Worm (Caenorhabditis elegans) whole organism, L1 larva: ENCODE results near the gene clu-1.

ENCODE experiments used
- blmp-1 ChIP-seq: fragments of 150-350 bp; optimal IDR thresholded peaks from 2 replicates; lab custom pipeline; 2014; ENCODE audit warnings: missing biosample characterization, missing genetic modification characterization
- dpl-1 ChIP-seq, 3 experiments: fragments of 150-350 bp in 2 of 3; sonication (generic microtip) in 1 of 3; optimal IDR thresholded peaks; 2 replicates each; lab custom pipeline; 2014 to 2017; ENCODE audit warnings: missing biosample characterization in 3 of 3, missing genetic modification characterization in 3 of 3, missing genetic modification reagents in 3 of 3
- efl-1 ChIP-seq, 4 experiments: fragments of 150-350 bp; optimal IDR thresholded peaks in 3 of 4; peaks in 1 of 4; 1 replicate in 1 of 4; 2 replicates in 3 of 4; lab custom pipeline; 2014; ENCODE audit warnings: missing biosample characterization in 2 of 4, missing genetic modification characterization in 2 of 4, missing genetic modification reagents in 2 of 4
- lir-3 ChIP-seq: sonication (generic microtip); optimal IDR thresholded peaks from 2 replicates; lab custom pipeline; 2016; ENCODE audit warnings: mild to moderate bottlenecking, missing genetic modification characterization, moderate library complexity, missing compliant biosample characterization; ENCODE audit not compliant: poor library complexity
- mdl-1 ChIP-seq, 2 experiments: fragments of 150-350 bp; optimal IDR thresholded peaks; 2 replicates each; lab custom pipeline; 2014 to 2017; ENCODE audit warnings: missing biosample characterization in 2 of 2, missing genetic modification characterization in 2 of 2, inconsistent platforms in 1 of 2
- nhr-11 ChIP-seq: fragments of 150-350 bp; optimal IDR thresholded peaks from 2 replicates; lab custom pipeline; 2014; ENCODE audit warnings: missing biosample characterization, missing genetic modification characterization
- nhr-12 ChIP-seq: sonication (generic microtip); optimal IDR thresholded peaks from 2 replicates; lab custom pipeline; 2017; ENCODE audit warnings: missing biosample characterization, missing genetic modification characterization
- nhr-77 ChIP-seq: fragments of 150-350 bp; optimal IDR thresholded peaks from 2 replicates; lab custom pipeline; 2014; ENCODE audit warnings: missing biosample characterization, missing genetic modification characterization
- nhr-90 ChIP-seq: sonication (generic microtip); optimal IDR thresholded peaks from 2 replicates; lab custom pipeline; 2016; ENCODE audit warnings: mild to moderate bottlenecking, missing genetic modification characterization, missing compliant biosample characterization; ENCODE audit not compliant: poor library complexity
- pqm-1 ChIP-seq: sonication (generic microtip); optimal IDR thresholded peaks from 3 replicates; lab custom pipeline; 2017; ENCODE audit warnings: missing biosample characterization, missing genetic modification characterization
- snpc-4 ChIP-seq: fragments of 150-350 bp; optimal IDR thresholded peaks from 2 replicates; lab custom pipeline; 2014; ENCODE audit warnings: missing biosample characterization, missing genetic modification characterization
- ztf-4 ChIP-seq: fragments of 150-350 bp; optimal IDR thresholded peaks from 2 replicates; lab custom pipeline; 2014; ENCODE audit warnings: missing biosample characterization, missing genetic modification characterization

DNA sequence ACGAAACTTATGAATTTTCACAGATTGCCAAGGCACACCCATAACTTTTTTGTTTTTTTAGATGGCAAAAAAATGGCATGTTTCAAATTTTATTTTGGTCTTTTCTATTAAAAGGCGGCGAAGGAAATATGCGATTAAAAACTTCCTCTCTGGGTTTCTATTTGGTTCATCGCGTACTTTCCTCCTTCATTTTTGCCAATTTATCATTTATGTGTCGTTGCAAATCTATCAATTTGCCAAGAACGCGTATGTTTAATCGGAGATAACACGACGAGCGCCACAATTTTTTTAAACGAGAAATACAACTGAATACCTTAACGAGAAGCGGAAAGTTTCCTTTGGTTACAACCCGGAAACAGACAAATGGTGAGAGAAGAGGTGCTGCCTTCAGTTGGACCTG is 48.8 kb downstream of the clu-1 start:
- TF ChIP-seq dpl-1 (GFP tag; optimal IDR thresholded peaks at IDR 0.05; lab: Kevin White, UChicago) (no peak), nhr-77 (tag; lab: Kevin White, UChicago) (no peak), pqm-1 (tag; lab: Kevin White, UChicago) (no peak), ztf-4 (no peak), nhr-12 (tag; lab: Kevin White, UChicago) (no peak), nhr-90 (tag; lab: Kevin White, UChicago) (no peak), blmp-1 (tag; lab: Kevin White, UChicago) (no peak), efl-1 (optimal IDR thresholded peaks at IDR 0.05; lab: Kevin White, UChicago) (no peak), efl-1 (GFP tag; optimal IDR thresholded peaks at IDR 0.05 in 1 of 2; lab: Kevin White, UChicago) (no peak), mdl-1 (tag; optimal IDR thresholded peaks at IDR 0.05; lab: Kevin White, UChicago) (no peak), snpc-4 (tag; lab: Kevin White, UChicago) (no peak), lir-3 (tag; lab: Kevin White, UChicago) (no peak), nhr-11 (tag; lab: Kevin White, UChicago) (no peak)
